Fruit fly (Drosophila melanogaster): ENCODE data around the gene Plp.

The Plp gene

dm6 chr3L:15142004-15142890 lies 47.7 kb upstream of the Plp start, which contains the start of gene Pdi (continued):
- TF ChIP-seq gsb (GFP tag; IDR thresholded peaks at IDR 0.05): no peak
- peak; percentile 41 for TF ChIP-seq CrebB (tag; optimal IDR thresholded peaks at IDR 0.05)
- no peak for TF ChIP-seq ken (GFP tag; IDR thresholded peaks at IDR 0.05)
- peak; percentile 37 for TF ChIP-seq CG11398 (GFP tag; optimal IDR thresholded peaks at IDR 0.05)
- TF ChIP-seq CG8944 (GFP tag; optimal IDR thresholded peaks at IDR 0.05): no peak
- TF ChIP-seq chm (GFP tag; IDR thresholded peaks at IDR 0.05): peak; percentile 72
- TF ChIP-seq B-H2 (GFP tag; optimal IDR thresholded peaks at IDR 0.05): peak; percentile 50
- TF ChIP-seq Optix (GFP tag; IDR thresholded peaks at IDR 0.05): no peak
- no peak for TF ChIP-seq CG12299 (tag; optimal IDR thresholded peaks at IDR 0.05)
- TF ChIP-seq Antp (GFP tag; optimal IDR thresholded peaks at IDR 0.05): no peak
- TF ChIP-seq MESR4 (GFP tag; optimal IDR thresholded peaks at IDR 0.05): peak; percentile 79
- peak; percentile 74 for TF ChIP-seq CG9797 (GFP tag; optimal IDR thresholded peaks at IDR 0.05)
- TF ChIP-seq wdn (GFP tag; IDR thresholded peaks at IDR 0.05): no peak
- no peak for TF ChIP-seq CG3065 (GFP tag; optimal IDR thresholded peaks at IDR 0.05)
- no peak for TF ChIP-seq CG10462 (GFP tag; optimal IDR thresholded peaks at IDR 0.05)
- TF ChIP-seq CG9437 (GFP tag; optimal IDR thresholded peaks at IDR 0.05): no peak
- TF ChIP-seq NfI (GFP tag; optimal IDR thresholded peaks at IDR 0.05): peak; percentile 10
- TF ChIP-seq CG1832 (GFP tag; optimal IDR thresholded peaks at IDR 0.05): peak; percentile 71
- no peak for TF ChIP-seq CG11696 (GFP tag; IDR thresholded peaks at IDR 0.05)
- no peak for TF ChIP-seq CG10565 (GFP tag; optimal IDR thresholded peaks at IDR 0.05)
- peak; percentile 29; the same call in 1 of the 2 replicates for TF ChIP-seq MBD-R2 (GFP tag; IDR thresholded peaks at IDR 0.05)
- TF ChIP-seq CoRest (tag; optimal IDR thresholded peaks at IDR 0.05): peak; percentile 52
- no peak for TF ChIP-seq CG6854 (GFP tag; optimal IDR thresholded peaks at IDR 0.05)
- no peak for TF ChIP-seq CG3726 (GFP tag; IDR thresholded peaks at IDR 0.05)
- peak; percentile 10 for TF ChIP-seq ewg (GFP tag; optimal IDR thresholded peaks at IDR 0.05)
- TF ChIP-seq CG9817 (tag; optimal IDR thresholded peaks at IDR 0.05): no peak
- peak; percentile 11 for TF ChIP-seq CG2875 (GFP tag; optimal IDR thresholded peaks at IDR 0.05)
- TF ChIP-seq CG32772 (GFP tag; IDR thresholded peaks at IDR 0.05): no peak
- peak; percentile 12 for TF ChIP-seq CG2202 (tag; optimal IDR thresholded peaks at IDR 0.05)
- no peak for TF ChIP-seq Aef1 (GFP tag; IDR thresholded peaks at IDR 0.05)
- peak; percentile 53 for TF ChIP-seq CG30020 (tag; optimal IDR thresholded peaks at IDR 0.05)
- TF ChIP-seq tin (GFP tag; optimal IDR thresholded peaks at IDR 0.05): peak; percentile 3
- no peak for TF ChIP-seq CG18476 (GFP tag; optimal IDR thresholded peaks at IDR 0.05)
- no peak for TF ChIP-seq CG18599 (GFP tag; optimal IDR thresholded peaks at IDR 0.05)
- TF ChIP-seq CG16815 (GFP tag; optimal IDR thresholded peaks at IDR 0.05): no peak
- no peak for TF ChIP-seq Sry-β (GFP tag; optimal IDR thresholded peaks at IDR 0.05)
- peak in 1 of 2 experiments; percentile 99 for TF ChIP-seq Hr78 (GFP tag; optimal IDR thresholded peaks at IDR 0.05)
- no peak for TF ChIP-seq zen2 (GFP tag; IDR thresholded peaks at IDR 0.05; ENCODE audit: partially characterized antibody)
- no peak for TF ChIP-seq CG3847 (GFP tag; IDR thresholded peaks at IDR 0.05)
- no peak for TF ChIP-seq Six4 (GFP tag; optimal IDR thresholded peaks at IDR 0.05)
- TF ChIP-seq sima (GFP tag; optimal IDR thresholded peaks at IDR 0.05): no peak
- peak; percentile 66 for TF ChIP-seq HmgD (GFP tag; optimal IDR thresholded peaks at IDR 0.05)
- no peak; the same call in 1 of the 2 replicates for TF ChIP-seq Atf6 (GFP tag; IDR thresholded peaks at IDR 0.05)
- peak; percentile 30 for TF ChIP-seq Myb (GFP tag; optimal IDR thresholded peaks at IDR 0.05)
- no peak for TF ChIP-seq Ada2b (GFP tag; IDR thresholded peaks at IDR 0.05)
- TF ChIP-seq Doc2 (GFP tag; IDR thresholded peaks at IDR 0.05): no peak
- peak; percentile 34 for TF ChIP-seq bcd (GFP tag; optimal IDR thresholded peaks at IDR 0.05)
- TF ChIP-seq zen (tag; optimal IDR thresholded peaks at IDR 0.05): peak; percentile 19
- peak; percentile 43; the same call in 1 of the 2 replicates for TF ChIP-seq seq (GFP tag; IDR thresholded peaks at IDR 0.05)

Data from whole organism, embryonic.